Worm (Caenorhabditis elegans): ENCODE results near the gene sfxn-5.
A peak's percentile ranks its signal among the peaks of the same experiment; 100 is the strongest.

The sfxn-5 gene

ce11 chrII:8075324-8075810 is 29.5 kb downstream of the sfxn-5 start, which contains the start of gene K02C4.2 (continued):
- TF ChIP-seq nhr-77 (tag; optimal IDR thresholded peaks at IDR 0.05): peak; percentile 75
- TF ChIP-seq dsc-1 (tag; optimal IDR thresholded peaks at IDR 0.05): peak; percentile 52
- no peak for TF ChIP-seq fkh-4 (tag; optimal IDR thresholded peaks at IDR 0.05; ENCODE audit: borderline replicate concordance)
- peak; percentile 83 for TF ChIP-seq vab-15 (tag; optimal IDR thresholded peaks at IDR 0.05)
- no peak for TF ChIP-seq hlh-4 (tag; optimal IDR thresholded peaks at IDR 0.05)
- TF ChIP-seq irx-1 (tag; optimal IDR thresholded peaks at IDR 0.05): peak; percentile 48
- no peak for TF ChIP-seq unc-62 (GFP tag; optimal IDR thresholded peaks at IDR 0.05)
- TF ChIP-seq tbx-2 (tag; optimal IDR thresholded peaks at IDR 0.05): peak; percentile 68
- TF ChIP-seq mef-2 (tag; optimal IDR thresholded peaks at IDR 0.05): no peak
- peak in 1 of 2 experiments; percentile 23 for TF ChIP-seq egl-27 (tag; optimal IDR thresholded peaks at IDR 0.05)
- TF ChIP-seq nhr-84 (tag; optimal IDR thresholded peaks at IDR 0.05): no peak
- TF ChIP-seq lir-3 (tag; optimal IDR thresholded peaks at IDR 0.05; ENCODE audit: poor library complexity): peak; percentile 41
- no peak for TF ChIP-seq ceh-88 (GFP tag; IDR thresholded peaks at IDR 0.05)
- TF ChIP-seq mab-9 (GFP tag; IDR thresholded peaks at IDR 0.05): peak; percentile 35; the same call in 1 of the 2 replicates
- no peak for TF ChIP-seq sox-4 (tag; optimal IDR thresholded peaks at IDR 0.05)
- peak; percentile 73 for TF ChIP-seq sup-37 (GFP tag; optimal IDR thresholded peaks at IDR 0.05)
- TF ChIP-seq ces-1 (GFP tag; optimal IDR thresholded peaks at IDR 0.05): no peak
- TF ChIP-seq nhr-11 (tag; optimal IDR thresholded peaks at IDR 0.05): no peak
- no peak for TF ChIP-seq unc-86 (tag; optimal IDR thresholded peaks at IDR 0.05)
- TF ChIP-seq unc-98 (GFP tag; IDR thresholded peaks at IDR 0.05): no peak
- no peak for TF ChIP-seq isw-1 (GFP tag; IDR thresholded peaks at IDR 0.05)
- no peak for TF ChIP-seq pax-3 (tag; optimal IDR thresholded peaks at IDR 0.05)
- TF ChIP-seq snpc-4 (tag; optimal IDR thresholded peaks at IDR 0.05): peak; percentile 52
- TF ChIP-seq skn-1 (tag; optimal IDR thresholded peaks at IDR 0.05): peak; percentile 78
- no peak for TF ChIP-seq Y116A8C.19 (tag; optimal IDR thresholded peaks at IDR 0.05; ENCODE audit: borderline replicate concordance)
- no peak for TF ChIP-seq alr-1 (tag; optimal IDR thresholded peaks at IDR 0.05; ENCODE audit: borderline replicate concordance)
- TF ChIP-seq nhr-85 (tag): peak; percentile 84
- TF ChIP-seq elt-3 (tag; optimal IDR thresholded peaks at IDR 0.05): peak in 3 of 6 experiments; percentile 28 to 77 (median 42)
- peak; percentile 72 for TF ChIP-seq swsn-7 (tag; optimal IDR thresholded peaks at IDR 0.05)
- peak; percentile 56 for TF ChIP-seq hpl-2 (GFP tag; optimal IDR thresholded peaks at IDR 0.05)
- TF ChIP-seq C04F5.9 (tag; optimal IDR thresholded peaks at IDR 0.05): no peak
- peak; percentile 66 for TF ChIP-seq efl-1 (optimal IDR thresholded peaks at IDR 0.05)
- peak; percentile 55 to 97 for TF ChIP-seq efl-1 (GFP tag; optimal IDR thresholded peaks at IDR 0.05 in 1 of 2)
- TF ChIP-seq unc-30 (tag; optimal IDR thresholded peaks at IDR 0.05): no peak
- TF ChIP-seq sptf-1 (tag; optimal IDR thresholded peaks at IDR 0.05): no peak
- peak in 2 of 3 experiments; percentile 26 to 60 for TF ChIP-seq ceh-82 (tag; optimal IDR thresholded peaks at IDR 0.05)
- peak; percentile 88 for TF ChIP-seq C16A3.4 (tag; optimal IDR thresholded peaks at IDR 0.05)
- peak; percentile 71 for TF ChIP-seq nhr-19 (GFP tag; conservative IDR thresholded peaks at IDR 0.05)
- no peak for TF ChIP-seq ceh-90 (tag; optimal IDR thresholded peaks at IDR 0.05)
- peak; percentile 83 for TF ChIP-seq nhr-90 (tag; optimal IDR thresholded peaks at IDR 0.05; ENCODE audit: poor library complexity)
- peak; percentile 59 for TF ChIP-seq elt-2 (tag; optimal IDR thresholded peaks at IDR 0.05)
- TF ChIP-seq snu-23 (GFP tag; optimal IDR thresholded peaks at IDR 0.05): peak; percentile 86
- no peak for TF ChIP-seq C34B4.2 (tag; optimal IDR thresholded peaks at IDR 0.05)
- TF ChIP-seq nhr-20 (tag; optimal IDR thresholded peaks at IDR 0.05): peak; percentile 83
- TF ChIP-seq fos-1 (tag; optimal IDR thresholded peaks at IDR 0.05): peak; percentile 41
- no peak for TF ChIP-seq lin-15B (tag; optimal IDR thresholded peaks at IDR 0.05)
- no peak for TF ChIP-seq grh-1 (GFP tag; IDR thresholded peaks at IDR 0.05)
- no peak for TF ChIP-seq aha-1 (tag; optimal IDR thresholded peaks at IDR 0.05)
- no peak for TF ChIP-seq pqm-1 (tag; optimal IDR thresholded peaks at IDR 0.05)
- peak; percentile 71 for TF ChIP-seq nhr-76 (tag; optimal IDR thresholded peaks at IDR 0.05)
- peak in 1 of 2 experiments; percentile 7 for TF ChIP-seq ztf-11 (tag; optimal IDR thresholded peaks at IDR 0.05)
- TF ChIP-seq lin-14 (GFP tag; optimal IDR thresholded peaks at IDR 0.05): peak; percentile 78
- peak; percentile 64 for TF ChIP-seq aly-2 (tag; optimal IDR thresholded peaks at IDR 0.05)

All from whole organism, L1 larva.